Worm (Caenorhabditis elegans): Measurements from ENCODE around the gene F54F7.8.

Gene F54F7.8

DNA sequence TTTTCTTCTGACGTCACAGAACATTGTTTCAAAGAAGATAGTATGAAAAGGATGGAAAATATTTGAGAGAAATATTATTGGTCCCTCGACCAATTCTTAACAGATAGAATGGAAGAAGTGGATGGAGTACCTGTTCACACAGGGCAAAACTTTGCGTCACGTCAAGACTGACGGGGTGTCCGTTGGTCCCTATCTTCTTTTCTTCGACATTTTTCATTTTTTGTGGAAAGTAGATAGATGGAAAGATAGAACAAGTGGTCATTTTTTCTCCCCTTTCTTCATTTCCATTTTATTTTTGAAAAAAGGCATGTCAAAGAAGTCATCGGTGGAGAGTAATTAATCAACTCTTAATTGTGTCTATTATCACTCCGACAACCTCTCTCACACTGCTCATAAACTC is 36.1 kb downstream of the F54F7.8 start:
- TF ChIP-seq klf-2 (GFP tag; conservative IDR thresholded peaks at IDR 0.05): no peak
- no peak for TF ChIP-seq ref-1 (GFP tag; conservative IDR thresholded peaks at IDR 0.05)
- TF ChIP-seq T22C8.4 (GFP tag; IDR thresholded peaks at IDR 0.05): no peak
- no peak for TF ChIP-seq med-1 (GFP tag; optimal IDR thresholded peaks at IDR 0.05; ENCODE audit: insufficient read depth)
- TF ChIP-seq ztf-29 (GFP tag; IDR thresholded peaks at IDR 0.05): no peak
- TF ChIP-seq ztf-23 (GFP tag; IDR thresholded peaks at IDR 0.05): no peak
- TF ChIP-seq flt-1 (GFP tag; IDR thresholded peaks at IDR 0.05): no peak
- TF ChIP-seq cog-1 (tag; optimal IDR thresholded peaks at IDR 0.05): no peak
- no peak for TF ChIP-seq tab-1 (GFP tag; IDR thresholded peaks at IDR 0.05)

DNA sequence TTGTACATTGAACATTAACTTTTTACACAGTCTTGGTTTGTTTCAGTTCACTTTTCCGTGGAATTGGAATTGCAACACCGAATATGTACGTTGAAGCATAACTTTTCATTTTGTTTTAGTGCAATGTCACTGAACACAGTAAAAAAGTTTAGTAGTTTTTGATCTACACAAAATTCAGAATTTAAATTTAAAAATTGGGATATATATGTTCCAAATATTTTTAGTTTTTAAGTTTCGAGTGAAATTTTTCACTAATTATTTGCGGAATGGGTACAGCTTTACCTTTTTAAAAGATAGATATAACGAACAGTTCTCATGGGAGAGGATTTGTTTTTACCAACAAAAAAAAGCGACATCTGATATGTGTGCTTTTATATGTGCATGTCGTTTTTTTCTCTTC is 38.0 kb downstream of the F54F7.8 start:
- TF ChIP-seq ztf-23 (GFP tag; IDR thresholded peaks at IDR 0.05) (no peak), ztf-29 (GFP tag; IDR thresholded peaks at IDR 0.05) (no peak), T22C8.4 (GFP tag; IDR thresholded peaks at IDR 0.05) (no peak), flt-1 (GFP tag; IDR thresholded peaks at IDR 0.05) (no peak), med-1 (GFP tag; optimal IDR thresholded peaks at IDR 0.05; ENCODE audit: insufficient read depth) (no peak), klf-2 (GFP tag; conservative IDR thresholded peaks at IDR 0.05) (no peak), cog-1 (tag; optimal IDR thresholded peaks at IDR 0.05) (no peak), tab-1 (GFP tag; IDR thresholded peaks at IDR 0.05) (no peak), ref-1 (GFP tag; conservative IDR thresholded peaks at IDR 0.05) (no peak)

DNA sequence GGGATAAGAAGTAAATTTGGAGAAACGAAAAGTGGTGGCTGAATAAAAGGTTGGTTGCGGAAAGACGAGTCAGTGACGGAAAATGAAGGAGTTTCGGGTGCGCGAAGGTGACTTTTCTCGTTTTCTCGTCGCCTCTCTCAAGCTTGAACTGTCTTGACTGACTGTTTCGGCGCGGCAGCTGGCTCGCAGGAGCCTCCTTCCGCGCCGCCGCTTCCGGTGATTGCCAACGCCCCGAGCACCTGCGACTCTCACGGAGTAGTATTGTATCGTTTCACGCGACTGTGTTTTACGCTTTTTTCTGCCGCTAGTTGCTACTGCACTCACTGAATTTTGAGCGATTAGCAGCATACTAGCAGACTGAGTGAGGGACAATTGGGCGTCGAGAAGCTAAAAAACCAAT is 40.1 kb downstream of the F54F7.8 start, which contains the start of gene C34E11.2:
Gene C34E11.2, minus strand, starts transcription at position 84 of the 400 bp plus-strand sequence.
- no peak for TF ChIP-seq ref-1 (GFP tag; conservative IDR thresholded peaks at IDR 0.05)
- no peak for TF ChIP-seq tab-1 (GFP tag; IDR thresholded peaks at IDR 0.05)
- no peak for TF ChIP-seq T22C8.4 (GFP tag; IDR thresholded peaks at IDR 0.05)
- TF ChIP-seq med-1 (GFP tag; optimal IDR thresholded peaks at IDR 0.05; ENCODE audit: insufficient read depth): no peak

DNA sequence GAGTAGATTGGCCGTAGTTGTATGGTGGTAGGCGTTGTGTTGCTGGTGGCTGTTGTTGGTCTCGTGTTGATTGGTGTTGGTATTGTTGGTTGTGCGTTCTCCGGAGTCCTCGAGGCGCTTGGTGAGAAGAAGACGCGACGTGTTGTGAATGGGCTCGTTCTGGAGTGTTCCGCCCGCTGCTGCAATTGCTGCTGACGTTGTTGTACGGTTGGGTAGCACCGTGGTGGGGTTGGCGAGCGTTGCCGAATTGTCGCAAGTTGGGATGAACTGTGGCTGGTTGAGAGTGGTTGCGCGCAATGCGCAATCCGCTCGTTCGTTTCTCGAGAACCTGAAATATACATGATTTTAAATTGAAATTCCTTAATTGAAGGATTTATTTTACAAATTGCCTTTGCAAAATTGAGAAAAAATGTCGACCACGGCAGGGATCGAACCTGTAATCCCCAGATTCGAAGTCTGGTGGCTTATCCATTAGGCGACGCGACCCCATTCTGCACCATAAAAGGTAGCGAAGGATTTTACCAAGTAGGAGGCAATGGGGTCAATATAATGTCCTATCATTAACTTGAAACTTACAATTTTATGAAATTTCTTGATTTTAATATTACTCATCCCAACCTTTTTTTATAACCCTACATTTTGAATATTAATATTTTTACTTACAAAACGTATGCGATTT is 48.5 kb downstream of the F54F7.8 start:
- TF ChIP-seq tab-1 (GFP tag; IDR thresholded peaks at IDR 0.05) (no peak), ztf-29 (GFP tag; IDR thresholded peaks at IDR 0.05) (no peak), flt-1 (GFP tag; IDR thresholded peaks at IDR 0.05) (no peak), klf-2 (GFP tag; conservative IDR thresholded peaks at IDR 0.05) (no peak), ref-1 (GFP tag; conservative IDR thresholded peaks at IDR 0.05) (no peak), cog-1 (tag; optimal IDR thresholded peaks at IDR 0.05) (no peak), ztf-23 (GFP tag; IDR thresholded peaks at IDR 0.05) (no peak)

DNA sequence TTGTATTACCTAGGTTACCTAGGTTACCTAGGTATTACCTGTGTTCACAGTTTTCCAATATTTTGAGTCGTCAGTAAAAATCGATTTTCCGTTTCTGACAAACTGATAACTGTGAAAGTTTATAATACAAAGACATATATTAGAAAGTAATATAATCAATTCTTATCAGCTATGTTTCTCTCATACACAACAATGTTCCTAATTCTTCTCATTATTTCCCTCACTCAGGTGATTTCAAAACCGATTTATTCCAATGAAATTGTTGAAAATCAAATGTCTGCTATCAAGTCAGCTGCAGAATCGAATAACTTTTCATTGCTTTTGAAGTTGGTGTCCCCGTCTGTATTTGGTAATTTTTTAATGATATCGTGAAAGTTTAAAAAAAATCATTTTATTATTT is 50.7 kb downstream of the F54F7.8 start, which contains the start of gene C34E11.4:
Gene C34E11.4, plus strand, starts transcription at position 154 of the 400 bp plus-strand sequence.
- TF ChIP-seq T22C8.4 (GFP tag; IDR thresholded peaks at IDR 0.05): no peak
- no peak for TF ChIP-seq cog-1 (tag; optimal IDR thresholded peaks at IDR 0.05)
- no peak for TF ChIP-seq ztf-29 (GFP tag; IDR thresholded peaks at IDR 0.05)
- TF ChIP-seq flt-1 (GFP tag; IDR thresholded peaks at IDR 0.05): no peak
- TF ChIP-seq med-1 (GFP tag; optimal IDR thresholded peaks at IDR 0.05; ENCODE audit: insufficient read depth): no peak
- no peak for TF ChIP-seq klf-2 (GFP tag; conservative IDR thresholded peaks at IDR 0.05)
- no peak for TF ChIP-seq ref-1 (GFP tag; conservative IDR thresholded peaks at IDR 0.05)
- no peak for TF ChIP-seq tab-1 (GFP tag; IDR thresholded peaks at IDR 0.05)
- no peak for TF ChIP-seq ztf-23 (GFP tag; IDR thresholded peaks at IDR 0.05)

Measured in whole organism, midembryonic.